Worm (Caenorhabditis elegans) whole organism, L2 larva: Measurements from ENCODE around the gene B0507.1.

Experiments
- C34F6.9 ChIP-seq: fragments of 150-350 bp; optimal IDR thresholded peaks from 2 replicates; lab custom pipeline; 2014; ENCODE audit warnings: missing biosample characterization, missing genetic modification characterization
- F13H6.1 ChIP-seq: sonication (generic microtip); optimal IDR thresholded peaks from 2 replicates; lab custom pipeline; 2016; ENCODE audit warnings: missing genetic modification characterization, missing compliant biosample characterization
- R02D3.7 ChIP-seq: fragments of 150-350 bp; optimal IDR thresholded peaks from 2 replicates; lab custom pipeline; 2014; ENCODE audit warnings: missing biosample characterization, missing genetic modification characterization
- ZK546.5 ChIP-seq: sonication (generic microtip); optimal IDR thresholded peaks from 2 replicates; lab custom pipeline; 2017; ENCODE audit warnings: missing biosample characterization, missing genetic modification characterization
- alr-1 ChIP-seq: fragments of 150-350 bp; optimal IDR thresholded peaks from 2 replicates; lab custom pipeline; 2014; ENCODE audit warnings: missing biosample characterization, missing genetic modification characterization
- aly-2 ChIP-seq: fragments of 150-350 bp; optimal IDR thresholded peaks from 2 replicates; lab custom pipeline; 2014; ENCODE audit warnings: missing biosample characterization, missing genetic modification characterization
- ama-1 ChIP-seq: fragments of 150-350 bp; optimal IDR thresholded peaks from 2 replicates; lab custom pipeline; 2018; ENCODE audit warnings: inconsistent platforms
- ceh-16 ChIP-seq: fragments of 150-350 bp; optimal IDR thresholded peaks from 2 replicates; lab custom pipeline; 2014; ENCODE audit warnings: missing biosample characterization, missing genetic modification characterization
- ceh-82 ChIP-seq: fragments of 150-350 bp; optimal IDR thresholded peaks from 2 replicates; lab custom pipeline; 2014; ENCODE audit warnings: missing biosample characterization, missing genetic modification characterization
- elt-3 ChIP-seq: sonication (generic microtip); optimal IDR thresholded peaks from 2 replicates; lab custom pipeline; 2017; ENCODE audit warnings: missing biosample characterization, missing genetic modification characterization
- fos-1 ChIP-seq: fragments of 150-350 bp; optimal IDR thresholded peaks from 2 replicates; lab custom pipeline; 2014; ENCODE audit warnings: missing biosample characterization, missing genetic modification characterization
- gmeb-1 ChIP-seq: fragments of 150-350 bp; optimal IDR thresholded peaks from 2 replicates; lab custom pipeline; 2014; ENCODE audit warnings: missing biosample characterization, missing genetic modification characterization
- lin-13 ChIP-seq: fragments of 150-350 bp; optimal IDR thresholded peaks from 2 replicates; lab custom pipeline; 2014; ENCODE audit warnings: missing biosample characterization, missing genetic modification reagents, missing genetic modification characterization
- lsy-2 ChIP-seq, 2 experiments: fragments of 150-350 bp in 1 of 2; sonication (generic microtip) in 1 of 2; optimal IDR thresholded peaks; 2 replicates each; lab custom pipeline; 2014 to 2017; ENCODE audit warnings: missing biosample characterization in 2 of 2, missing genetic modification characterization in 2 of 2
- mab-5 ChIP-seq: fragments of 150-350 bp; optimal IDR thresholded peaks from 2 replicates; lab custom pipeline; 2014; ENCODE audit warnings: missing biosample characterization, missing genetic modification characterization
- mbf-1 ChIP-seq: sonication (generic microtip); optimal IDR thresholded peaks from 2 replicates; lab custom pipeline; 2017; ENCODE audit warnings: missing biosample characterization, missing genetic modification characterization
- nhr-10 ChIP-seq: sonication (generic microtip); optimal IDR thresholded peaks from 2 replicates; lab custom pipeline; 2017; ENCODE audit warnings: missing biosample characterization, missing genetic modification characterization
- nhr-11 ChIP-seq: fragments of 150-350 bp; optimal IDR thresholded peaks from 2 replicates; lab custom pipeline; 2014; ENCODE audit warnings: missing biosample characterization, missing genetic modification characterization
- nhr-129 ChIP-seq: fragments of 150-350 bp; optimal IDR thresholded peaks from 2 replicates; lab custom pipeline; 2014; ENCODE audit warnings: missing biosample characterization, missing genetic modification characterization
- nhr-21 ChIP-seq: fragments of 150-350 bp; optimal IDR thresholded peaks from 2 replicates; lab custom pipeline; 2014; ENCODE audit warnings: missing biosample characterization, missing genetic modification characterization
- nhr-237 ChIP-seq: fragments of 150-350 bp; optimal IDR thresholded peaks from 2 replicates; lab custom pipeline; 2014; ENCODE audit warnings: missing biosample characterization, missing genetic modification characterization
- nhr-25 ChIP-seq: fragments of 150-350 bp; sonication (generic microtip); optimal IDR thresholded peaks from 3 replicates; lab custom pipeline; 2014; ENCODE audit warnings: missing biosample characterization, missing genetic modification characterization
- nhr-77 ChIP-seq: fragments of 150-350 bp; optimal IDR thresholded peaks from 2 replicates; lab custom pipeline; 2014; ENCODE audit warnings: missing biosample characterization, missing genetic modification characterization
- peb-1 ChIP-seq: fragments of 150-350 bp; optimal IDR thresholded peaks from 2 replicates; lab custom pipeline; 2014; ENCODE audit warnings: missing biosample characterization, missing genetic modification characterization
- skn-1 ChIP-seq: sonication (generic microtip); optimal IDR thresholded peaks from 2 replicates; lab custom pipeline; 2017; ENCODE audit warnings: missing biosample characterization, missing genetic modification characterization
- sma-3 ChIP-seq: sonication (generic microtip); optimal IDR thresholded peaks from 2 replicates; lab custom pipeline; 2016; ENCODE audit warnings: missing genetic modification reagents, missing genetic modification characterization, missing compliant biosample characterization
- sma-9 ChIP-seq, 2 experiments: fragments of 150-350 bp in 1 of 2; sonication (generic microtip) in 1 of 2; optimal IDR thresholded peaks; 2 replicates each; lab custom pipeline; 2014 to 2016; ENCODE audit warnings: missing genetic modification characterization in 2 of 2, mild to moderate bottlenecking in 1 of 2, missing biosample characterization in 1 of 2, missing compliant biosample characterization in 1 of 2, missing genetic modification reagents in 1 of 2, moderate library complexity in 1 of 2
- snpc-4 ChIP-seq: fragments of 150-350 bp; optimal IDR thresholded peaks from 2 replicates; lab custom pipeline; 2014; ENCODE audit warnings: missing biosample characterization, missing genetic modification characterization
- unc-39 ChIP-seq: fragments of 150-350 bp; optimal IDR thresholded peaks from 2 replicates; lab custom pipeline; 2014; ENCODE audit warnings: missing biosample characterization, missing genetic modification characterization
- unc-55 ChIP-seq: fragments of 150-350 bp; sonication (generic microtip); optimal IDR thresholded peaks from 3 replicates; lab custom pipeline; 2014; ENCODE audit warnings: missing biosample characterization, missing genetic modification reagents, missing genetic modification characterization
- unc-62 ChIP-seq: fragments of 150-350 bp; optimal IDR thresholded peaks from 2 replicates; lab custom pipeline; 2014; ENCODE audit warnings: missing biosample characterization, missing genetic modification reagents, missing genetic modification characterization
- zag-1 ChIP-seq: fragments of 150-350 bp; optimal IDR thresholded peaks from 2 replicates; lab custom pipeline; 2014; ENCODE audit warnings: missing biosample characterization, missing genetic modification characterization
- ztf-1 ChIP-seq: fragments of 200-800 bp; sonication (Bioruptor generic); conservative IDR thresholded peaks from 2 replicates; pipeline ENCODE4 v1.3.6; 2022; ENCODE audit warnings: missing genetic modification characterization, missing compliant biosample characterization

Gene B0507.1

ce11 chrV:8771599-8771998 is 4.8 kb upstream of the B0507.1 start, which contains the start of gene srx-115:
srx-115 (plus strand) TSS chrV:8771899.
- TF ChIP-seq nhr-25 (tag; lab: Kevin White, UChicago): no peak
- no peak for TF ChIP-seq aly-2 (tag; lab: Kevin White, UChicago)
- no peak for TF ChIP-seq alr-1
- no peak for TF ChIP-seq unc-62 (GFP tag; lab: Kevin White, UChicago)
- no peak for TF ChIP-seq nhr-10 (tag; lab: Kevin White, UChicago)
- no peak for TF ChIP-seq sma-9 (GFP tag; optimal IDR thresholded peaks at IDR 0.05; lab: Kevin White, UChicago)
- no peak for TF ChIP-seq sma-9 (tag; optimal IDR thresholded peaks at IDR 0.05; lab: Kevin White, UChicago)
- no peak for TF ChIP-seq nhr-21 (tag; lab: Kevin White, UChicago)
- no peak for TF ChIP-seq C34F6.9 (tag; lab: Kevin White, UChicago)
- TF ChIP-seq unc-39 (tag; lab: Kevin White, UChicago): no peak
- TF ChIP-seq ZK546.5: no peak
- no peak for TF ChIP-seq nhr-237 (tag; lab: Kevin White, UChicago)
- TF ChIP-seq fos-1 (tag; lab: Kevin White, UChicago): no peak
- TF ChIP-seq mbf-1 (tag; lab: Kevin White, UChicago): no peak
- TF ChIP-seq nhr-77 (tag; lab: Kevin White, UChicago): no peak
- no peak for TF ChIP-seq peb-1
- TF ChIP-seq ama-1 (lab: Kevin White, UChicago): no peak
- no peak for TF ChIP-seq skn-1 (tag; lab: Kevin White, UChicago)
- TF ChIP-seq zag-1 (tag; lab: Kevin White, UChicago): no peak
- TF ChIP-seq F13H6.1 (tag; lab: Kevin White, UChicago): no peak

ce11 chrV:8773826-8774382 is 2.5 kb upstream of the B0507.1 start, which contains the start of gene B0507.2:
B0507.2 (plus strand) TSS chrV:8774332.
- TF ChIP-seq peb-1: no peak
- TF ChIP-seq nhr-11 (tag; lab: Kevin White, UChicago): no peak
- peak; percentile 56 for TF ChIP-seq fos-1 (tag; lab: Kevin White, UChicago)
- TF ChIP-seq zag-1 (tag; lab: Kevin White, UChicago): no peak
- TF ChIP-seq lin-13 (GFP tag; lab: Kevin White, UChicago): no peak
- TF ChIP-seq sma-3 (GFP tag; lab: Kevin White, UChicago): no peak
- no peak for TF ChIP-seq unc-62 (GFP tag; lab: Kevin White, UChicago)
- TF ChIP-seq nhr-129 (tag; lab: Kevin White, UChicago): peak; percentile 9
- no peak for TF ChIP-seq ama-1 (lab: Kevin White, UChicago)
- no peak for TF ChIP-seq ceh-16 (tag; lab: Kevin White, UChicago)
- no peak for TF ChIP-seq nhr-77 (tag; lab: Kevin White, UChicago)
- no peak for TF ChIP-seq unc-39 (tag; lab: Kevin White, UChicago)
- TF ChIP-seq ceh-82 (tag; lab: Kevin White, UChicago): no peak
- TF ChIP-seq nhr-237 (tag; lab: Kevin White, UChicago): no peak
- peak; percentile 57 for TF ChIP-seq unc-55 (GFP tag; lab: Kevin White, UChicago)
- peak in 1 of 2 experiments; percentile 35 for TF ChIP-seq lsy-2 (tag; optimal IDR thresholded peaks at IDR 0.05; lab: Kevin White, UChicago)
- TF ChIP-seq R02D3.7: no peak
- peak; percentile 42 for TF ChIP-seq C34F6.9 (tag; lab: Kevin White, UChicago)

ce11 chrV:8781164-8781563 is 4.8 kb downstream of the B0507.1 start:
- TF ChIP-seq fos-1 (tag; lab: Kevin White, UChicago): peak; percentile 64
- no peak for TF ChIP-seq unc-39 (tag; lab: Kevin White, UChicago)
- no peak for TF ChIP-seq ztf-1

- TF ChIP-seq fos-1 (tag; lab: Kevin White, UChicago): peak; percentile 6
- TF ChIP-seq nhr-129 (tag; lab: Kevin White, UChicago): peak; percentile 45
- no peak for TF ChIP-seq C34F6.9 (tag; lab: Kevin White, UChicago)
- TF ChIP-seq aly-2 (tag; lab: Kevin White, UChicago): no peak
- no peak for TF ChIP-seq lsy-2 (tag; optimal IDR thresholded peaks at IDR 0.05; lab: Kevin White, UChicago)
- no peak for TF ChIP-seq mab-5
Observed at ce11 chrV:8782112-8782511, 5.7 kb downstream of the B0507.1 start.

ce11 chrV:8784485-8784884 is 8.1 kb downstream of the B0507.1 start:
- TF ChIP-seq unc-55 (GFP tag; lab: Kevin White, UChicago) (no peak), elt-3 (tag; lab: Kevin White, UChicago) (no peak), skn-1 (tag; lab: Kevin White, UChicago) (no peak), ama-1 (lab: Kevin White, UChicago) (no peak), gmeb-1 (tag; lab: Kevin White, UChicago) (no peak), zag-1 (tag; lab: Kevin White, UChicago) (no peak), snpc-4 (tag; lab: Kevin White, UChicago) (no peak), aly-2 (tag; lab: Kevin White, UChicago) (no peak), lsy-2 (tag; optimal IDR thresholded peaks at IDR 0.05; lab: Kevin White, UChicago) (no peak)
